Worm (Caenorhabditis elegans) whole organism, L4 larva: ENCODE measurements around the gene F08G2.7.
A peak's percentile ranks its signal among the peaks of the same experiment; 100 is the strongest.
"Not testable (repeated sequence)": the region's sequence is repeated elsewhere in the genome, so short reads cannot be mapped to it uniquely, and the experiment has no call there.

Experiments used
- F49E8.2 ChIP-seq: sonication (generic microtip); optimal IDR thresholded peaks from 2 replicates; lab custom pipeline; 2016; ENCODE audit warnings: missing compliant biosample characterization, mild to moderate bottlenecking, missing genetic modification characterization, borderline replicate concordance
- Y105C5A.15 ChIP-seq: fragments of 200-800 bp; sonication (Bioruptor generic); IDR thresholded peaks from 2 replicates; pipeline ENCODE4 v1.3.6; 2022; ENCODE audit warnings: missing genetic modification characterization, missing compliant biosample characterization
- ZK546.5 ChIP-seq, 2 experiments: sonication (generic microtip); optimal IDR thresholded peaks; 2 replicates each; lab custom pipeline; 2017; ENCODE audit warnings: missing biosample characterization in 2 of 2, missing genetic modification characterization in 2 of 2
- aha-1 ChIP-seq: fragments of 150-350 bp; peaks from one replicate; lab custom pipeline; 2014; ENCODE audit warnings: missing biosample characterization, missing genetic modification characterization
- ama-1 ChIP-seq: fragments of 150-350 bp; optimal IDR thresholded peaks from 2 replicates; lab custom pipeline; 2014; ENCODE audit warnings: inconsistent platforms, mixed read lengths
- daf-16 ChIP-seq, 3 experiments: sonication (generic microtip); optimal IDR thresholded peaks; 2 replicates each; lab custom pipeline; 2016 to 2017; ENCODE audit warnings: missing genetic modification characterization in 3 of 3, missing genetic modification reagents in 3 of 3, mild to moderate bottlenecking in 2 of 3, missing compliant biosample characterization in 2 of 3, missing biosample characterization in 1 of 3, moderate library complexity in 1 of 3
- dmd-6 ChIP-seq: fragments of 200-800 bp; sonication (Bioruptor generic); IDR thresholded peaks from 2 replicates; pipeline ENCODE4 v1.3.6; 2022; ENCODE audit warnings: missing genetic modification reagents, missing genetic modification characterization, missing compliant biosample characterization
- dmd-8 ChIP-seq: fragments of 200-800 bp; sonication (Bioruptor generic); IDR thresholded peaks from 2 replicates; pipeline ENCODE4 v1.3.6; 2022; ENCODE audit warnings: missing genetic modification characterization, missing compliant biosample characterization
- duxl-1 ChIP-seq: sonication (generic microtip); optimal IDR thresholded peaks from 2 replicates; lab custom pipeline; 2016; ENCODE audit warnings: mild to moderate bottlenecking, missing genetic modification characterization, moderate library complexity, missing compliant biosample characterization; ENCODE audit not compliant: poor library complexity
- dve-1 ChIP-seq: sonication (generic microtip); optimal IDR thresholded peaks from 2 replicates; lab custom pipeline; 2017; ENCODE audit warnings: antibody characterized with exemption, mild to moderate bottlenecking, missing genetic modification characterization, missing compliant biosample characterization; ENCODE audit not compliant: insufficient read depth
- hlh-11 ChIP-seq: fragments of 200-800 bp; sonication (Bioruptor generic); optimal IDR thresholded peaks from 2 replicates; lab custom pipeline; 2018; ENCODE audit warnings: mild to moderate bottlenecking, missing genetic modification characterization, missing compliant biosample characterization
- hlh-30 ChIP-seq: sonication (generic microtip); optimal IDR thresholded peaks from 2 replicates; lab custom pipeline; 2017; ENCODE audit warnings: antibody characterized with exemption, mild to moderate bottlenecking, missing genetic modification characterization, missing compliant biosample characterization; ENCODE audit not compliant: insufficient read depth
- lim-7 ChIP-seq: fragments of 200-800 bp; sonication (Bioruptor generic); IDR thresholded peaks from 2 replicates; pipeline ENCODE4 v1.3.6; 2022; ENCODE audit warnings: missing genetic modification characterization, missing compliant biosample characterization
- lin-1 ChIP-seq: fragments of 200-800 bp; sonication (Bioruptor generic); IDR thresholded peaks from 2 replicates; pipeline ENCODE4 v1.3.6; 2022; ENCODE audit warnings: missing genetic modification reagents, missing genetic modification characterization, missing compliant biosample characterization
- lin-13 ChIP-seq: fragments of 150-350 bp; optimal IDR thresholded peaks from 2 replicates; lab custom pipeline; 2014; ENCODE audit warnings: missing biosample characterization, missing genetic modification reagents, missing genetic modification characterization
- lin-38 ChIP-seq: fragments of 200-800 bp; sonication (Bioruptor generic); IDR thresholded peaks from 2 replicates; pipeline ENCODE4 v1.3.6; 2022; ENCODE audit warnings: missing genetic modification reagents, missing genetic modification characterization, missing compliant biosample characterization
- lin-39 ChIP-seq: fragments of 150-350 bp; optimal IDR thresholded peaks from 2 replicates; lab custom pipeline; 2014; ENCODE audit warnings: missing biosample characterization, missing genetic modification reagents, missing genetic modification characterization
- lsy-2 ChIP-seq, 2 experiments: fragments of 150-350 bp in 1 of 2; sonication (generic microtip) in 1 of 2; optimal IDR thresholded peaks; 2 replicates each; lab custom pipeline; 2014 to 2017; ENCODE audit warnings: missing biosample characterization in 2 of 2, missing genetic modification characterization in 2 of 2
- mdt-29 ChIP-seq: fragments of 200-800 bp; sonication (Bioruptor generic); IDR thresholded peaks from 2 replicates; pipeline ENCODE4 v1.3.6; 2022; ENCODE audit warnings: missing genetic modification reagents, missing genetic modification characterization, missing compliant biosample characterization
- mep-1 ChIP-seq: fragments of 150-350 bp; sonication (generic microtip); optimal IDR thresholded peaks from 3 replicates; lab custom pipeline; 2014; ENCODE audit warnings: missing biosample characterization, missing genetic modification characterization
- mes-2 ChIP-seq: sonication (generic microtip); optimal IDR thresholded peaks from 2 replicates; lab custom pipeline; 2016; ENCODE audit warnings: missing genotype, mild to moderate bottlenecking, missing genetic modification characterization, missing compliant biosample characterization; ENCODE audit not compliant: poor library complexity, severe bottlenecking
- mxl-2 ChIP-seq: fragments of 200-800 bp; sonication (Bioruptor generic); conservative IDR thresholded peaks from 2 replicates; pipeline ENCODE4 v1.3.6; 2022; ENCODE audit warnings: missing genetic modification reagents, missing genetic modification characterization, missing compliant biosample characterization
- nhr-102 ChIP-seq: sonication (generic microtip); optimal IDR thresholded peaks from 2 replicates; lab custom pipeline; 2016; ENCODE audit warnings: mild to moderate bottlenecking, missing genetic modification characterization, moderate library complexity, missing compliant biosample characterization
- nhr-111 ChIP-seq: fragments of 200-800 bp; sonication (Bioruptor generic); optimal IDR thresholded peaks from 2 replicates; lab custom pipeline; 2018; ENCODE audit warnings: mild to moderate bottlenecking, missing genetic modification characterization, missing compliant biosample characterization
- nhr-28 ChIP-seq: fragments of 150-350 bp; optimal IDR thresholded peaks from 2 replicates; lab custom pipeline; 2014; ENCODE audit warnings: missing biosample characterization, missing genetic modification characterization
- nhr-41 ChIP-seq: fragments of 200-800 bp; sonication (Bioruptor generic); IDR thresholded peaks from 2 replicates; pipeline ENCODE4 v1.3.6; 2022; ENCODE audit warnings: missing genetic modification reagents, missing genetic modification characterization, missing compliant biosample characterization
- nhr-48 ChIP-seq: sonication (generic microtip); optimal IDR thresholded peaks from 2 replicates; lab custom pipeline; 2016; ENCODE audit warnings: mild to moderate bottlenecking, missing genetic modification characterization, missing compliant biosample characterization
- nhr-6 ChIP-seq: fragments of 150-350 bp; optimal IDR thresholded peaks from 2 replicates; lab custom pipeline; 2014; ENCODE audit warnings: missing biosample characterization, missing genetic modification characterization
- pha-4 ChIP-seq, 2 experiments: fragments of 150-350 bp in 1 of 2; fragments of 200-800 bp in 1 of 2; sonication (Bioruptor generic) in 1 of 2; IDR thresholded peaks in 1 of 2; optimal IDR thresholded peaks in 1 of 2; 2 replicates each; pipeline versions ENCODE4 v1.3.6 to Lab custom; 2014 to 2022; ENCODE audit warnings: missing genetic modification characterization in 2 of 2, missing genetic modification reagents in 2 of 2, missing biosample characterization in 1 of 2, missing compliant biosample characterization in 1 of 2
- php-3 ChIP-seq: fragments of 200-800 bp; sonication (Bioruptor generic); IDR thresholded peaks from 2 replicates; pipeline ENCODE4 v1.3.6; 2022; ENCODE audit warnings: missing genetic modification reagents, missing genetic modification characterization, missing compliant biosample characterization
- rbr-2 ChIP-seq: sonication (generic microtip); optimal IDR thresholded peaks from 2 replicates; lab custom pipeline; 2016; ENCODE audit warnings: missing genotype, missing genetic modification characterization, missing compliant biosample characterization
- saeg-2 ChIP-seq: fragments of 200-800 bp; sonication (Bioruptor generic); IDR thresholded peaks from 2 replicates; pipeline ENCODE4 v1.3.6; 2022; ENCODE audit warnings: missing genetic modification reagents, missing genetic modification characterization, missing compliant biosample characterization
- snpc-1.2 ChIP-seq: fragments of 200-800 bp; sonication (Bioruptor generic); IDR thresholded peaks from 2 replicates; pipeline ENCODE4 v1.3.6; 2022; ENCODE audit warnings: missing genetic modification reagents, missing genetic modification characterization, missing compliant biosample characterization
- snpc-4 ChIP-seq: fragments of 150-350 bp; optimal IDR thresholded peaks from 2 replicates; lab custom pipeline; 2014; ENCODE audit warnings: missing biosample characterization, missing genetic modification characterization
- tra-1 ChIP-seq: fragments of 200-800 bp; sonication (Bioruptor generic); IDR thresholded peaks from 2 replicates; pipeline ENCODE4 v1.3.6; 2022; ENCODE audit warnings: missing genetic modification reagents, missing genetic modification characterization, missing compliant biosample characterization
- zag-1 ChIP-seq: fragments of 150-350 bp; optimal IDR thresholded peaks from 2 replicates; lab custom pipeline; 2014; ENCODE audit warnings: missing biosample characterization, missing genetic modification characterization
- zfp-2 ChIP-seq: sonication (generic microtip); optimal IDR thresholded peaks from 2 replicates; lab custom pipeline; 2016; ENCODE audit warnings: mild to moderate bottlenecking, missing genetic modification characterization, missing compliant biosample characterization

Gene F08G2.7

ce11 chrII:13852532-13853199, 11.7 kb upstream of the F08G2.7 start:
- TF ChIP-seq nhr-48 (tag; lab: Kevin White, UChicago) (peak; percentile 28), rbr-2 (tag; lab: Kevin White, UChicago) (peak; percentile 5), aha-1 (tag; lab: Kevin White, UChicago) (peak; percentile 22), snpc-4 (tag; lab: Kevin White, UChicago) (peak; percentile 60), daf-16 (tag; optimal IDR thresholded peaks at IDR 0.05; lab: Kevin White, UChicago) (peak; percentile 60), mdt-29 (peak; percentile 60; the same call in 1 of the 2 replicates), mes-2 (tag; lab: Kevin White, UChicago) (peak; percentile 3), ama-1 (lab: Kevin White, UChicago) (peak; percentile 39), hlh-11 (tag; lab: Kevin White, UChicago) (peak; percentile 42), saeg-2 (peak; percentile 52; the same call in 1 of the 2 replicates), lin-1 (GFP tag; lab: Robert Waterston, UW) (peak; percentile 27; the same call in 1 of the 2 replicates), hlh-30 (tag; lab: Kevin White, UChicago) (peak; percentile 37), nhr-6 (tag; lab: Kevin White, UChicago) (peak; percentile 37), dmd-6 (GFP tag; lab: Robert Waterston, UW) (peak; percentile 62), lsy-2 (tag; optimal IDR thresholded peaks at IDR 0.05; lab: Kevin White, UChicago) (peak in 1 of 2 experiments; percentile 34), dve-1 (tag; lab: Kevin White, UChicago) (peak; percentile 84), duxl-1 (tag; lab: Kevin White, UChicago) (peak; percentile 65), lin-38 (GFP tag; lab: Robert Waterston, UW) (peak; percentile 63), F49E8.2 (tag; lab: Kevin White, UChicago) (peak; percentile 41), lin-13 (GFP tag; lab: Kevin White, UChicago) (peak; percentile 33), pha-4 (GFP tag; IDR thresholded peaks at IDR 0.05; lab: Robert Waterston, UW) (peak; percentile 48; the same call in 1 of the 2 replicates), nhr-102 (tag; lab: Kevin White, UChicago) (peak; percentile 68), snpc-1.2 (GFP tag; lab: Robert Waterston, UW) (peak; percentile 45; the same call in 1 of the 2 replicates), mep-1 (peak; percentile 48)
- TF ChIP-seq daf-16 (GFP tag; optimal IDR thresholded peaks at IDR 0.05; lab: Kevin White, UChicago); pha-4 (tag; optimal IDR thresholded peaks at IDR 0.05; lab: Kevin White, UChicago): not testable (repeated sequence)
- TF ChIP-seq, all 104 proteins: peak for 24; not testable (repeated sequence) for 80

ce11 chrII:13852004-13852403, 11.0 kb upstream of the F08G2.7 start, which contains the start of gene F08G2.8:
TSS of gene F08G2.8 (plus strand) at chrII:13852304.
- TF ChIP-seq lin-38 (GFP tag; lab: Robert Waterston, UW), result no peak
- no peak for TF ChIP-seq zag-1 (tag; lab: Kevin White, UChicago)
- no peak for TF ChIP-seq lim-7 (GFP tag; lab: Robert Waterston, UW)
- TF ChIP-seq nhr-111 (GFP tag; lab: Kevin White, UChicago), result no peak
- no peak for TF ChIP-seq dmd-8
- TF ChIP-seq snpc-1.2 (GFP tag; lab: Robert Waterston, UW), result no peak
- TF ChIP-seq ZK546.5 (tag; optimal IDR thresholded peaks at IDR 0.05; lab: Kevin White, UChicago), result no peak
- no peak for TF ChIP-seq Y105C5A.15
- TF ChIP-seq lin-13 (GFP tag; lab: Kevin White, UChicago), result no peak
- TF ChIP-seq lin-39 (tag; lab: Kevin White, UChicago), result no peak
- no peak for TF ChIP-seq php-3 (GFP tag; lab: Robert Waterston, UW)
- no peak for TF ChIP-seq nhr-28 (tag; lab: Kevin White, UChicago)
- no peak for TF ChIP-seq zfp-2
- no peak for TF ChIP-seq mep-1

- TF ChIP-seq aha-1 (tag; lab: Kevin White, UChicago) (peak; percentile 14), nhr-41 (GFP tag; lab: Robert Waterston, UW) (no peak), tra-1 (GFP tag; lab: Robert Waterston, UW) (no peak), mxl-2 (no peak)
Measured at ce11 chrII:13847366-13847765, 6.4 kb upstream of the F08G2.7 start.
